Worm (Caenorhabditis elegans) whole organism, midembryonic: ENCODE measurements around the gene H38K22.9.

ENCODE experiments used
- T22C8.4 ChIP-seq: fragments of 200-800 bp; sonication (Bioruptor generic); IDR thresholded peaks from 2 replicates; pipeline ENCODE4 v1.3.6; 2022; ENCODE audit warnings: missing genetic modification characterization, missing compliant biosample characterization
- cog-1 ChIP-seq: sonication (generic microtip); optimal IDR thresholded peaks from 2 replicates; lab custom pipeline; 2016; ENCODE audit warnings: missing genetic modification characterization, missing compliant biosample characterization
- flt-1 ChIP-seq: fragments of 200-800 bp; sonication (Bioruptor generic); IDR thresholded peaks from 2 replicates; pipeline ENCODE4 v1.3.6; 2022; ENCODE audit warnings: missing genetic modification characterization, missing compliant biosample characterization
- klf-2 ChIP-seq: fragments of 200-800 bp; sonication (Bioruptor generic); conservative IDR thresholded peaks from 2 replicates; pipeline ENCODE4 v1.3.6; 2022; ENCODE audit warnings: missing genetic modification reagents, missing genetic modification characterization, missing compliant biosample characterization
- med-1 ChIP-seq: sonication (generic microtip); optimal IDR thresholded peaks from 2 replicates; lab custom pipeline; 2017; ENCODE audit warnings: missing genetic modification characterization, mild to moderate bottlenecking, missing compliant biosample characterization, antibody characterized with exemption, missing genetic modification reagents; ENCODE audit not compliant: insufficient read depth
- ref-1 ChIP-seq: fragments of 200-800 bp; sonication (Bioruptor generic); conservative IDR thresholded peaks from 2 replicates; pipeline ENCODE4 v1.3.6; 2022; ENCODE audit warnings: missing genetic modification reagents, missing genetic modification characterization, missing compliant biosample characterization
- tab-1 ChIP-seq: fragments of 200-800 bp; sonication (Bioruptor generic); IDR thresholded peaks from 2 replicates; pipeline ENCODE4 v1.3.6; 2022; ENCODE audit warnings: missing genetic modification characterization, missing compliant biosample characterization
- ztf-23 ChIP-seq: fragments of 200-800 bp; sonication (Bioruptor generic); IDR thresholded peaks from 2 replicates; pipeline ENCODE4 v1.3.6; 2022; ENCODE audit warnings: missing genetic modification reagents, missing genetic modification characterization, missing compliant biosample characterization
- ztf-29 ChIP-seq: fragments of 200-800 bp; sonication (Bioruptor generic); IDR thresholded peaks from 2 replicates; pipeline ENCODE4 v1.3.6; 2022; ENCODE audit warnings: missing genetic modification reagents, missing genetic modification characterization, missing compliant biosample characterization

H38K22.9 gene

DNA sequence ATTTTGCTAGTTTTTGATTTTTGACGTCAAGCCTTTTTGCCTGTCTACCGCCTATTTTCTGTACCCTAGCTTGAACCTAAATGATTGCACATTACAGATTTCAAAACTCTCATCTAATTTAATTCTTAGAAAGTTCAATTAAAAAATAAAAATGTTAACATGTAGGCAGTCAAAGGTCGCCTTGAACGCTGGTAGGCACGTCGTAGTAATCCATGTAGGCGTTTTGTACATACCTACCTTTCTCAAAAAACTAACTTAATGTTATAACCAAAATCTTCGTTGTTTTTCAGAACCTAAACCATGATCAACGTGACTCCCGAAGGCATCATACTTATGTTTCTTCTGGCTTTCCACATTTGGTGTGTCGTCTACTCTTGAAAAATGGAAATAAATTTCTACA lies at the start of gene H38K22.9:
H38K22.9 (plus strand) TSS at position 301 of the 400 bp plus-strand sequence.
- no peak for TF ChIP-seq cog-1
- TF ChIP-seq klf-2 (GFP tag; lab: Robert Waterston, UW): no peak
- no peak for TF ChIP-seq T22C8.4 (GFP tag; lab: Robert Waterston, UW)
- no peak for TF ChIP-seq flt-1 (GFP tag; lab: Robert Waterston, UW)
- no peak for TF ChIP-seq ztf-23
- no peak for TF ChIP-seq ztf-29 (GFP tag; lab: Robert Waterston, UW)

DNA sequence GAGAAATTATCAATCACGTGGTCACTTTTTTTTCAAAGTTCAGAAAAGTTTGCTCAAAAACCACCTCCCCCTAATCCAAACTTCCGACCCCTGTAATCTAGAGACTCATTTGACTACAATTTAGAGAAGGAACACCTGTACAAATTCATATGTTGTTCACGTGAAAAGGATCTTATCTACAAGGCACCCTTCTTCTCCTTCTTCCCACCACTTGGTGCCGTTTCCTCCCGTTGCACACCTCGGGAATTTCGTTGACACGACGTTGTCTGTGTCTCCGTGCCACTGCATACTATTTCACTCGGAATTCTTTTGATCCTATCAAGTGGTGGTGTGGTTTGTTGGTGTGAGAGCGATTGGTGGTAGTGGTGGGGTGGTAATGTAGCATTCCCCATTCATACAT lies 49.4 kb upstream of the H38K22.9 start:
- no peak for TF ChIP-seq cog-1
- TF ChIP-seq flt-1 (GFP tag; lab: Robert Waterston, UW): no peak
- TF ChIP-seq tab-1: no peak
- no peak for TF ChIP-seq klf-2 (GFP tag; lab: Robert Waterston, UW)
- TF ChIP-seq ztf-23: no peak
- no peak for TF ChIP-seq ztf-29 (GFP tag; lab: Robert Waterston, UW)

DNA sequence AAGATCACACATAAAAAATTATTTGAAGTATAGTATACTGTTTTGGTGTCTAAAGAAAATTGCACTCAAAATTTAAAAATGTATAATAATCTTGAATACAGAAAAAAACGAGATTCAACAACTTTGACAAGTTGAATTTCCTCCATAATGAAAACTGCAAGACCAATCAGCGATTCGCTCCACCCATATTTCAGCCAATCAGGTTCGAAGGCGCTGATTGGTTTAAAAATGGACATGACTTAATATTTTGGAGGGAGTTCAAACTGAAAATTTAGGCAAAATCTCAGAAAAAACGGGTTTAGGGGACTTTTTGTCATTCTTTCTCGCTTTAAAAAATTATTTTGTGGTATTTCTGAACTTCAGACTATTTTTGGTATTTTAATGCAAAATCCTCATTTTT lies 48.3 kb upstream of the H38K22.9 start:
- TF ChIP-seq klf-2 (GFP tag; lab: Robert Waterston, UW) (no peak), med-1 (GFP tag; lab: Kevin White, UChicago) (no peak), flt-1 (GFP tag; lab: Robert Waterston, UW) (peak; percentile 9; the same call in 1 of the 2 replicates)

DNA sequence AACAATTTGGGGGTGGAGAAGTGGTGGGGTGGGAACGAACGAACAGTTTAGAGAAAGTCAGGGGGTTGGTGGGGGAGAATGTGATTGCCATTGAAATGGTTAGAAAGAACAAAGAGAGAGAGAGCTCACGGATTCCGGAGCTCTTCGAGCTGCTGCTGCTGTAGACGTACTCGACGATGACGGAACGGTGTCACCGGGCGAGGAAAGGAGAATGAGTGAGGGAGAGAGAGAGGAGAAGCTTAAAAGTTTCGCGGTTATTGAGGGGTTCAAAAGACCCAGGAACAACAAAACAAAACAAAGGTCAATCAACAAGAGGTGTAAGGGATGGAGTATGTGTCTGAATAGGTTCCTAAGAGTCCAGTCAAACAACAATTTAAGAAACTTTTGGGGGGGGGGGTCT lies 47.7 kb upstream of the H38K22.9 start:
- no peak for TF ChIP-seq cog-1
- no peak; the same call in 1 of the 2 replicates for TF ChIP-seq flt-1 (GFP tag; lab: Robert Waterston, UW)
- no peak for TF ChIP-seq klf-2 (GFP tag; lab: Robert Waterston, UW)
- no peak for TF ChIP-seq T22C8.4 (GFP tag; lab: Robert Waterston, UW)
- no peak for TF ChIP-seq med-1 (GFP tag; lab: Kevin White, UChicago)
- no peak for TF ChIP-seq tab-1

DNA sequence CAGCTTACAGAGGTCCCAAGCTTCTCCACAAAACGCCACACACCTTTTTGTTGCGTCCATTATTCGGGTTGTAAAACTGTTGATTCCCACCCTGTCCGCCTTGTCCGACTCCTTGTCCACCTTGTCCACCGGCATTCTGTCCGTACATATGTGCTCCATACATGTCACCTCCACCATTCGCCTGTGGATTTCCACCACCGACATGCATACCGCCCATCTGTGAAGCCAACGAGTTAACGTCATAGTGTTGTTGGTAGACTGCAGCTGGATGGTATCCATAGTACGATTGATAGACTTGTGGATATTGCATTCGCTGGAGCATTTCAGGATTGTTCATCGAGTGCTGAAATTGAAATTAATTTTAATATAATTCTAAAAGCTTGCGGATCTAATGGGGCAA lies 46.2 kb upstream of the H38K22.9 start:
- no peak for TF ChIP-seq med-1 (GFP tag; lab: Kevin White, UChicago)
- no peak for TF ChIP-seq klf-2 (GFP tag; lab: Robert Waterston, UW)
- no peak for TF ChIP-seq flt-1 (GFP tag; lab: Robert Waterston, UW)
- TF ChIP-seq tab-1: no peak
- TF ChIP-seq cog-1: no peak
- no peak for TF ChIP-seq T22C8.4 (GFP tag; lab: Robert Waterston, UW)
- TF ChIP-seq ref-1: no peak
- TF ChIP-seq ztf-23: no peak
- no peak for TF ChIP-seq ztf-29 (GFP tag; lab: Robert Waterston, UW)

DNA sequence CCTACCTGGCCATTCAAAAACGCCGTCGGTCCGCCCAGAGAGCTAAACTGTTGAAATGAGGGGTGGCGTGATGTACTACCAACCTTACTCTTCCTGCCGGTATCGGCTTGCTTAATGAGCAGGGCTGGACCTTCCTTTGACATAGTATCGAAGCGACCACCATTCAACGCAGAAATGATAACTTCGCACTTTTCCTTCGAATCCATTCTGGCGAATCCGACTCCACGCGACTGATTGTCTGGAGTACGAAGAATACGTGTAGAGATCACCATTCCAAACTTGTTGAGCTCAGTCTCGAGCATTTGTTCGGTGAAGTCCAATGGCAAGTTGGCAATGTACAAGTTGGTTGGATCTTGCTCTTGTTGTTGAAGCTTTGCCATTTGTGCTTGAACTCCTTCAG lies 45.8 kb upstream of the H38K22.9 start:
- TF ChIP-seq ztf-23: no peak
- 0 out of 2 replicates have a peak, but pooled peaks have one; percentile 45 for TF ChIP-seq flt-1 (GFP tag; lab: Robert Waterston, UW)

DNA sequence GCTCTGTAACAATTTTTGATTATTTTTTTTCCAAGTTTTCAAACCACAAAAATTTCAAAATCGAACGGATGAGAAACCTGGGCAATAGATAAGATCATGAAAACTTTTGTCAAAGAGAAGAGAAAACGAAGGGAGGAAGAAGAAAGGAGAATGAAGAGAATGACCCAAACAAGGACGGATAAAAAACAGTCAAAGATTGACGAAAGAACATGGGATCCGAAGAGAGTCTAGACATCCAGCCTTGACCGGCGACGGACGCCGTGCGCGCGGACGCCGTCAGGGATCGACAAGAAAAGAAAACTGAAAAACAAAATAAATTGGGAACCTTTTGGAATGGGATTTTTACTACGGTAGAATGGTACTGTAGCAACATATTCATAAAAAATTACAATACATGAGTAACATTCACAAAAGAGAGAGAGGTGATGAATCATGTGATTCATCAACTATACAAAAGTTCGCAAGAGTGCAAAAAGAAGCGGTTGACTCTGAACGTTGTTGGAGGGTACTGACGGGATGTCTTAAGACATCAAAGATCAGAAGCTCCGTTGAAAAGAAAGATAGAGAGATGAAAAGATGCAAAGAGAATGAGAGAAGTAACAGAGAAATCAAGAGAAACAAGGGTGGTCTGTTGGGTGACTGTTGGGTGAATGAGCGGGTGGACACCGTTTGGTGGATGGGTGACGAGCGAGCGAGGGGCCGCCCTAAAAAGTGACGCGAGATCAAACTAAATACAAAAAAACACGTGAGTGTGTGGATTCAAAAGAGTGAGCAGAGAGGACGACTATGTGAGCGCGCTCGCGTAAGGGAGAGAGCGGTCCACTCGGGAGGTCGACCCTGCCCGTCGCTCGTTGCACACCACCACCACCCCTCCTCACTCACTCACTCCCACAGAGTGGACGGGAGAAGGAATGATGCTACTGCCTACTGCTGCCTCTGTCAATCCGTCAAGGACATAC lies 43.5 kb upstream of the H38K22.9 start, which contains the start of gene sup-26:
sup-26 (minus strand) TSS at position 10 of the 959 bp plus-strand sequence.
- no peak for TF ChIP-seq ref-1
- TF ChIP-seq klf-2 (GFP tag; lab: Robert Waterston, UW): 0 out of 2 replicates have a peak, but pooled peaks have one; percentile 38
- TF ChIP-seq T22C8.4 (GFP tag; lab: Robert Waterston, UW): no peak
- TF ChIP-seq flt-1 (GFP tag; lab: Robert Waterston, UW): peak; percentile 47; the same call in 1 of the 2 replicates
- TF ChIP-seq med-1 (GFP tag; lab: Kevin White, UChicago): no peak
- peak; percentile 26; the same call in 1 of the 2 replicates for TF ChIP-seq ztf-23
- no peak for TF ChIP-seq ztf-29 (GFP tag; lab: Robert Waterston, UW)
- TF ChIP-seq cog-1: no peak
- peak; percentile 15; the same call in 1 of the 2 replicates for TF ChIP-seq tab-1

DNA sequence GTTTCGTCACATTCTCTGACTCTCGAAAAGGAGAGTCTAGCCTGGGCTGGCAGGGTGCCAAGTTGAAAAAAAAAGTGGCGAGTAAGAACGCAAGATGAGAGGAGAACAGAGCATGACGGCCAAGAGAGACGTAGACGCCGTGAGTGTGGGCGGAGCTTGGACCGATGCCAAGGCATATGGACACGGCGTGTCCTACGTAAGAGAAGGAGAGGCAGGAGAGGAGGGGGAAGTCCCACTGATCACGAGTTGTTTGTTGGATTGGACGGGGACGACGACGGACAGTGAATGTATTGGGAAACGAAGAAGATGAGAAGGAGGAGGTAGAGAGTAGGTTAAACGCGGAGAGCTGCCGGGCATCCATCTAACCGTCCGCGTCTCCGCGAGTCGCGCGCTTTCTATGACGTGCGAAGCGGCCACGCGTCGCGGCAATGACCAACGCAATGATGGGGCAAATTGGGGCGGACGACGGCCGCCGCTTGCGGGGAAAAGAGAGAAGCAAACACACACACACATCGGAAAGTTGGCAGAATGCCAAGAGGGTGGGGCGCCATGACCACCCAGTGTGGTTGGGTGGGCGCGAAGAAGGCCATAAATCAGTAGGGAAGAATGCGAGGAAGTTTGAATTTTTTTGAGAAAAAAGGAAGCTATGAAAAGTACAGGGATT lies 41.9 kb upstream of the H38K22.9 start:
- TF ChIP-seq T22C8.4 (GFP tag; lab: Robert Waterston, UW) (no peak), ref-1 (0 out of 2 replicates have a peak, but pooled peaks have one; percentile 18), flt-1 (GFP tag; lab: Robert Waterston, UW) (peak; percentile 73; the same call in 1 of the 2 replicates), cog-1 (peak; percentile 99), med-1 (GFP tag; lab: Kevin White, UChicago) (no peak), ztf-29 (GFP tag; lab: Robert Waterston, UW) (peak; percentile 35), tab-1 (peak; percentile 76; the same call in 1 of the 2 replicates), ztf-23 (peak; percentile 59; the same call in 1 of the 2 replicates), klf-2 (GFP tag; lab: Robert Waterston, UW) (no peak; the same call in 1 of the 2 replicates)

DNA sequence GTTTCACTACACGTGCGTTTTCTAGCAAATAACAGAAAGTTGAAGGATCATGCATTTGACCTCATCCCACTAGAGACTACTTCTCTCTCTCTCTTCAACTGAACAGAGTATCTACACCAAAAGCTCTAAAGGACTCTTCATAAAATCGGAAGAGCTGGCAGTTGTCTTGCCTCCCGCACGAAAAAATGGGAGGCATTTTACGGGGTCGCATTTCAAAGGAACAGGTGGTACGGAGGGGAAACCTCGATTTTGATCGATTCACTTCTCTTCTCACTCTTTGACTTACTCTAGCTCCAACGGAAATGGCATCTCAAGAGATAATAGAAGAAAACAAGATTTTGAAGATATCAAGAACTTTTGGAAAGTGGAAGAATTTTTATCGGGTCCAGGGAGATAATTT lies 40.8 kb upstream of the H38K22.9 start:
- TF ChIP-seq cog-1 (no peak), ref-1 (no peak), ztf-29 (GFP tag; lab: Robert Waterston, UW) (no peak), klf-2 (GFP tag; lab: Robert Waterston, UW) (no peak), flt-1 (GFP tag; lab: Robert Waterston, UW) (no peak), tab-1 (no peak), T22C8.4 (GFP tag; lab: Robert Waterston, UW) (no peak), med-1 (GFP tag; lab: Kevin White, UChicago) (no peak), ztf-23 (no peak)
